Worm (Caenorhabditis elegans) whole organism, L2 larva: ENCODE data around the gene T19D12.2.

Experiments
- aly-2 ChIP-seq: fragments of 150-350 bp; optimal IDR thresholded peaks from 2 replicates; lab custom pipeline; 2014; ENCODE audit warnings: missing biosample characterization, missing genetic modification characterization
- ama-1 ChIP-seq: fragments of 150-350 bp; optimal IDR thresholded peaks from 2 replicates; lab custom pipeline; 2018; ENCODE audit warnings: inconsistent platforms
- egl-27 ChIP-seq: sonication (generic microtip); optimal IDR thresholded peaks from 3 replicates; lab custom pipeline; 2017; ENCODE audit warnings: missing biosample characterization, missing genetic modification reagents, missing genetic modification characterization
- nhr-25 ChIP-seq: fragments of 150-350 bp; sonication (generic microtip); optimal IDR thresholded peaks from 3 replicates; lab custom pipeline; 2014; ENCODE audit warnings: missing biosample characterization, missing genetic modification characterization
- nhr-6 ChIP-seq: fragments of 150-350 bp; optimal IDR thresholded peaks from 2 replicates; lab custom pipeline; 2014; ENCODE audit warnings: missing biosample characterization, missing genetic modification characterization
- unc-39 ChIP-seq: fragments of 150-350 bp; optimal IDR thresholded peaks from 2 replicates; lab custom pipeline; 2014; ENCODE audit warnings: missing biosample characterization, missing genetic modification characterization
- unc-62 ChIP-seq: fragments of 150-350 bp; optimal IDR thresholded peaks from 2 replicates; lab custom pipeline; 2014; ENCODE audit warnings: missing biosample characterization, missing genetic modification reagents, missing genetic modification characterization
- zag-1 ChIP-seq: fragments of 150-350 bp; optimal IDR thresholded peaks from 2 replicates; lab custom pipeline; 2014; ENCODE audit warnings: missing biosample characterization, missing genetic modification characterization
- ztf-11 ChIP-seq: sonication (generic microtip); optimal IDR thresholded peaks from 2 replicates; lab custom pipeline; 2017; ENCODE audit warnings: missing biosample characterization, missing genetic modification characterization

ce11 chrII:6663799-6664198 is 2.7 kb downstream of the T19D12.2 start:
- no peak for TF ChIP-seq unc-62 (GFP tag; lab: Kevin White, UChicago)
- TF ChIP-seq unc-39, result no peak
- TF ChIP-seq nhr-25, result no peak
- no peak for TF ChIP-seq ztf-11
- TF ChIP-seq aly-2, result no peak
- TF ChIP-seq nhr-6 (tag; lab: Kevin White, UChicago), result no peak
- TF ChIP-seq zag-1, result no peak
- no peak for TF ChIP-seq ama-1 (lab: Kevin White, UChicago)
- TF ChIP-seq egl-27 (tag; lab: Kevin White, UChicago), result no peak
